Worm (Caenorhabditis elegans): Measurements from ENCODE around the gene Y62F5A.12.

- TF ChIP-seq ceh-82 (tag; optimal IDR thresholded peaks at IDR 0.05) (no peak), fkh-10 (GFP tag; optimal IDR thresholded peaks at IDR 0.05) (no peak), nhr-12 (tag; optimal IDR thresholded peaks at IDR 0.05) (no peak), dpl-1 (GFP tag; optimal IDR thresholded peaks at IDR 0.05) (no peak), ztf-4 (tag; optimal IDR thresholded peaks at IDR 0.05) (no peak), nhr-77 (tag; optimal IDR thresholded peaks at IDR 0.05) (no peak), unc-62 (GFP tag; optimal IDR thresholded peaks at IDR 0.05) (no peak), unc-30 (tag; optimal IDR thresholded peaks at IDR 0.05) (no peak), pqm-1 (tag; optimal IDR thresholded peaks at IDR 0.05) (no peak)
Measured at ce11 chrII:11518184-11518583, 16.1 kb downstream of the Y62F5A.12 start, which contains the start of gene B0334.10.

All from whole organism, L1 larva.